Worm (Caenorhabditis elegans) whole organism, L2 larva: Measurements from ENCODE around the gene C10A4.9.

Source experiments
- ceh-82 ChIP-seq: fragments of 150-350 bp; optimal IDR thresholded peaks from 2 replicates; lab custom pipeline; 2014; ENCODE audit warnings: missing biosample characterization, missing genetic modification characterization
- lin-13 ChIP-seq: fragments of 150-350 bp; optimal IDR thresholded peaks from 2 replicates; lab custom pipeline; 2014; ENCODE audit warnings: missing biosample characterization, missing genetic modification reagents, missing genetic modification characterization
- lin-39 ChIP-seq: fragments of 150-350 bp; optimal IDR thresholded peaks from 2 replicates; lab custom pipeline; 2014; ENCODE audit warnings: missing biosample characterization, missing genetic modification reagents, missing genetic modification characterization
- lsy-2 ChIP-seq, 2 experiments: fragments of 150-350 bp in 1 of 2; sonication (generic microtip) in 1 of 2; optimal IDR thresholded peaks; 2 replicates each; lab custom pipeline; 2014 to 2017; ENCODE audit warnings: missing biosample characterization in 2 of 2, missing genetic modification characterization in 2 of 2
- nhr-23 ChIP-seq: fragments of 150-350 bp; optimal IDR thresholded peaks from 2 replicates; lab custom pipeline; 2014; ENCODE audit warnings: missing biosample characterization, missing genetic modification reagents, missing genetic modification characterization
- nhr-237 ChIP-seq: fragments of 150-350 bp; optimal IDR thresholded peaks from 2 replicates; lab custom pipeline; 2014; ENCODE audit warnings: missing biosample characterization, missing genetic modification characterization
- nhr-25 ChIP-seq: fragments of 150-350 bp; sonication (generic microtip); optimal IDR thresholded peaks from 3 replicates; lab custom pipeline; 2014; ENCODE audit warnings: missing biosample characterization, missing genetic modification characterization
- snpc-4 ChIP-seq: fragments of 150-350 bp; optimal IDR thresholded peaks from 2 replicates; lab custom pipeline; 2014; ENCODE audit warnings: missing biosample characterization, missing genetic modification characterization
- unc-62 ChIP-seq: fragments of 150-350 bp; optimal IDR thresholded peaks from 2 replicates; lab custom pipeline; 2014; ENCODE audit warnings: missing biosample characterization, missing genetic modification reagents, missing genetic modification characterization
- zag-1 ChIP-seq: fragments of 150-350 bp; optimal IDR thresholded peaks from 2 replicates; lab custom pipeline; 2014; ENCODE audit warnings: missing biosample characterization, missing genetic modification characterization
- ztf-4 ChIP-seq: fragments of 150-350 bp; optimal IDR thresholded peaks from 2 replicates; lab custom pipeline; 2014; ENCODE audit warnings: missing biosample characterization, missing genetic modification characterization

DNA sequence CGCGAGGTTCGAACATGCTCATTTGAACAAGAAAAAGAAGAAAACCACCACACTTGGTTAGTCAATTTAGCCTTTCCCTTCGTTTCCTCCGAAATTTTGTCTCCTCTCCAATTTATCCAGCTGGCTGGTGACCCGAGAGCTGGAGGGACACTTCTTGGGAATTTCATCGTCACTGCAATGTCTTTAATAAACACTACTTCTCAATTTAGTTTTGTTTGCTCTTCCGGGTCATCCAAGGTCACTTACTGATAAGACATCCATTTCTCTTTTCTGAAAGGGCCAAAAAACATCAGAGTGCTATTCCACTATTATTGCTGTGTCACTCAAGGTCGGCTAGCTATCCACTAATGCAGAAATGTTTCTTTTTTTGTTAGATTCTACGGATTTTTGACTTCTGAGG lies 15.3 kb upstream of the C10A4.9 start, which contains the start of gene C10A4.3:
- TF ChIP-seq ztf-4 (tag; lab: Kevin White, UChicago) (no peak), ceh-82 (no peak), snpc-4 (no peak), lin-39 (tag; lab: Kevin White, UChicago) (no peak), nhr-237 (no peak), nhr-23 (tag; lab: Kevin White, UChicago) (no peak), nhr-25 (tag; lab: Kevin White, UChicago) (no peak), lsy-2 (tag; optimal IDR thresholded peaks at IDR 0.05; lab: Kevin White, UChicago) (no peak), zag-1 (tag; lab: Kevin White, UChicago) (no peak), unc-62 (GFP tag; lab: Kevin White, UChicago) (no peak), lin-13 (GFP tag; lab: Kevin White, UChicago) (no peak)
